Fruit fly (Drosophila melanogaster) whole organism, embryonic: Measurements from ENCODE around the gene Oatp33Eb.

ENCODE experiments used
- Antp ChIP-seq: fragments of 200-800 bp; sonication (Bioruptor generic); optimal IDR thresholded peaks from 3 replicates; lab custom pipeline; 2016; ENCODE audit warnings: missing biosample characterization, missing genetic modification characterization
- CG10366 ChIP-seq: fragments of 200-800 bp; sonication (Bioruptor generic); IDR thresholded peaks from 2 replicates; pipeline ENCODE4 v1.3.6; 2022; ENCODE audit warnings: missing biosample characterization, missing genetic modification characterization
- CG11398 ChIP-seq: fragments of 200-800 bp; sonication (Bioruptor generic); optimal IDR thresholded peaks from 2 replicates; lab custom pipeline; 2016; ENCODE audit warnings: missing biosample characterization, missing genetic modification characterization
- CG11504 ChIP-seq: fragments of 200-800 bp; sonication (Bioruptor generic); optimal IDR thresholded peaks from 3 replicates; lab custom pipeline; 2019; ENCODE audit warnings: missing biosample characterization, mild to moderate bottlenecking, missing genetic modification characterization, moderate library complexity
- CG12155 ChIP-seq: fragments of 200-800 bp; sonication (Bioruptor generic); optimal IDR thresholded peaks from 3 replicates; lab custom pipeline; 2016; ENCODE audit warnings: missing biosample characterization, missing genetic modification characterization
- CG12219 ChIP-seq: fragments of 200-800 bp; sonication (Bioruptor generic); optimal IDR thresholded peaks from 3 replicates; lab custom pipeline; 2018; ENCODE audit warnings: missing biosample characterization, mild to moderate bottlenecking, missing genetic modification characterization
- CG13123 ChIP-seq: fragments of 200-800 bp; sonication (Bioruptor generic); optimal IDR thresholded peaks from 2 replicates; lab custom pipeline; 2016; ENCODE audit warnings: missing biosample characterization, missing genetic modification characterization
- CG14050 ChIP-seq: fragments of 200-800 bp; sonication (Bioruptor generic); IDR thresholded peaks from 3 replicates; pipeline ENCODE4 v1.3.6; 2022; ENCODE audit warnings: missing biosample characterization, missing genetic modification characterization
- CG15269 ChIP-seq: fragments of 200-800 bp; sonication (Bioruptor generic); optimal IDR thresholded peaks from 2 replicates; lab custom pipeline; 2018; ENCODE audit warnings: missing biosample characterization, mild to moderate bottlenecking, missing genetic modification characterization, moderate library complexity
- CG15601 ChIP-seq: fragments of 200-800 bp; sonication (Bioruptor generic); optimal IDR thresholded peaks from 3 replicates; lab custom pipeline; 2019; ENCODE audit warnings: missing biosample characterization, mild to moderate bottlenecking, missing genetic modification characterization, moderate library complexity
- CG2202 ChIP-seq: fragments of 200-800 bp; sonication (Bioruptor generic); optimal IDR thresholded peaks from 2 replicates; lab custom pipeline; 2018; ENCODE audit warnings: missing biosample characterization, mild to moderate bottlenecking, missing genetic modification characterization
- CG2875 ChIP-seq: fragments of 200-800 bp; sonication (Bioruptor generic); optimal IDR thresholded peaks from 2 replicates; lab custom pipeline; 2017; ENCODE audit warnings: missing biosample characterization, mild to moderate bottlenecking, missing genetic modification characterization, missing genetic modification reagents
- CG2889 ChIP-seq: fragments of 200-800 bp; sonication (Bioruptor generic); IDR thresholded peaks from 3 replicates; pipeline ENCODE4 v1.3.6; 2022; ENCODE audit warnings: missing biosample characterization, missing genetic modification characterization
- CG3847 ChIP-seq: fragments of 200-800 bp; sonication (Bioruptor generic); IDR thresholded peaks from 2 replicates; pipeline ENCODE4 v1.3.6; 2022; ENCODE audit warnings: missing biosample characterization, missing genetic modification characterization
- CG4328 ChIP-seq: fragments of 200-800 bp; sonication (Bioruptor generic); optimal IDR thresholded peaks from 3 replicates; lab custom pipeline; 2017; ENCODE audit warnings: missing biosample characterization, missing genetic modification reagents, missing genetic modification characterization
- CG6813 ChIP-seq: fragments of 200-800 bp; sonication (Bioruptor generic); optimal IDR thresholded peaks from 2 replicates; lab custom pipeline; 2017; ENCODE audit warnings: missing biosample characterization, missing genetic modification characterization, mild to moderate bottlenecking, moderate library complexity, missing genetic modification reagents
- CG6854 ChIP-seq: fragments of 200-800 bp; sonication (Bioruptor generic); optimal IDR thresholded peaks from 3 replicates; lab custom pipeline; 2017; ENCODE audit warnings: missing biosample characterization, mild to moderate bottlenecking, missing genetic modification characterization
- CG7271 ChIP-seq: fragments of 200-800 bp; sonication (Bioruptor generic); optimal IDR thresholded peaks from 2 replicates; lab custom pipeline; 2018; ENCODE audit warnings: missing biosample characterization, mild to moderate bottlenecking, missing genetic modification characterization, moderate library complexity
- CG7372 ChIP-seq: fragments of 200-800 bp; sonication (Bioruptor generic); IDR thresholded peaks from 2 replicates; pipeline ENCODE4 v1.3.6; 2022; ENCODE audit warnings: missing biosample characterization, missing genetic modification characterization
- CG8290 ChIP-seq, 3 experiments: fragments of 200-800 bp; sonication (Bioruptor generic); optimal IDR thresholded peaks; 2 replicates each; lab custom pipeline; 2016 to 2019; ENCODE audit warnings: missing biosample characterization in 3 of 3, missing genetic modification characterization in 3 of 3, mild to moderate bottlenecking in 2 of 3, moderate library complexity in 1 of 3
- Dad ChIP-seq: fragments of 200-800 bp; sonication (Bioruptor generic); optimal IDR thresholded peaks from 3 replicates; lab custom pipeline; 2016; ENCODE audit warnings: missing biosample characterization, missing genetic modification characterization
- H15 ChIP-seq: fragments of 200-800 bp; sonication (Bioruptor generic); IDR thresholded peaks from 3 replicates; pipeline ENCODE4 v1.3.6; 2022; ENCODE audit warnings: missing biosample characterization, missing genetic modification characterization
- HmgD ChIP-seq: fragments of 200-800 bp; sonication (Bioruptor generic); optimal IDR thresholded peaks from 3 replicates; lab custom pipeline; 2016; ENCODE audit warnings: missing biosample characterization, missing genetic modification characterization
- Hmr ChIP-seq: fragments of 200-800 bp; sonication (Bioruptor generic); optimal IDR thresholded peaks from 3 replicates; lab custom pipeline; 2017; ENCODE audit warnings: mild to moderate bottlenecking, missing biosample characterization, missing genetic modification reagents, missing genetic modification characterization
- Meics ChIP-seq: fragments of 200-800 bp; sonication (Bioruptor generic); optimal IDR thresholded peaks from 2 replicates; lab custom pipeline; 2017; ENCODE audit warnings: missing biosample characterization, mild to moderate bottlenecking, missing genetic modification characterization
- Myb ChIP-seq: fragments of 200-800 bp; sonication (Bioruptor generic); optimal IDR thresholded peaks from 2 replicates; lab custom pipeline; 2016; ENCODE audit warnings: missing biosample characterization, missing genetic modification characterization
- NC2β ChIP-seq: fragments of 200-800 bp; sonication (Bioruptor generic); optimal IDR thresholded peaks from 2 replicates; lab custom pipeline; 2016; ENCODE audit warnings: missing biosample characterization, missing genetic modification characterization
- Ravus ChIP-seq: fragments of 200-800 bp; sonication (Bioruptor generic); IDR thresholded peaks from 2 replicates; pipeline ENCODE4 v1.3.6; 2022; ENCODE audit warnings: missing biosample characterization, missing genetic modification characterization
- Six4 ChIP-seq: fragments of 200-800 bp; sonication (Bioruptor generic); optimal IDR thresholded peaks from 2 replicates; lab custom pipeline; 2016; ENCODE audit warnings: missing biosample characterization, missing genetic modification characterization
- Sox100B ChIP-seq: fragments of 200-800 bp; sonication (Bioruptor generic); optimal IDR thresholded peaks from 3 replicates; lab custom pipeline; 2018; ENCODE audit warnings: missing biosample characterization, mild to moderate bottlenecking, missing genetic modification characterization
- Stat92E ChIP-seq, 3 experiments: fragments of >200 bp in 2 of 3; fragments of 200-800 bp in 1 of 3; sonication (Bioruptor generic) in 1 of 3; optimal IDR thresholded peaks; 2 replicates each; lab custom pipeline; 2017 to 2019; ENCODE audit warnings: missing biosample characterization in 3 of 3, missing genetic modification characterization in 3 of 3, mild to moderate bottlenecking in 1 of 3, moderate library complexity in 1 of 3
- Taf1 ChIP-seq: fragments of 200-800 bp; sonication (Bioruptor generic); IDR thresholded peaks from 2 replicates; pipeline ENCODE4 v1.3.6; 2022; ENCODE audit warnings: missing biosample characterization, missing genetic modification characterization
- Trl ChIP-seq, 3 experiments: fragments of >200 bp in 2 of 3; fragments of 200-800 bp in 1 of 3; sonication (Bioruptor generic) in 1 of 3; optimal IDR thresholded peaks; 2 replicates in 1 of 3; 3 replicates in 2 of 3; lab custom pipeline; 2016 to 2017; ENCODE audit warnings: missing biosample characterization in 1 of 3, missing genetic modification characterization in 1 of 3
- bigmax ChIP-seq: fragments of 200-800 bp; sonication (Bioruptor generic); optimal IDR thresholded peaks from 2 replicates; lab custom pipeline; 2018; ENCODE audit warnings: missing biosample characterization, mild to moderate bottlenecking, missing genetic modification characterization
- cad ChIP-seq: fragments of >200 bp; optimal IDR thresholded peaks from 2 replicates; lab custom pipeline; 2017; ENCODE audit warnings: missing biosample characterization, missing genetic modification characterization
- cg ChIP-seq: fragments of 200-800 bp; sonication (Bioruptor generic); optimal IDR thresholded peaks from 3 replicates; lab custom pipeline; 2019; ENCODE audit warnings: missing biosample characterization, mild to moderate bottlenecking, missing genetic modification characterization, moderate library complexity
- chif ChIP-seq, 2 experiments: fragments of 200-800 bp; sonication (Bioruptor generic); optimal IDR thresholded peaks; 3 replicates each; lab custom pipeline; 2016; ENCODE audit warnings: missing biosample characterization in 2 of 2, missing genetic modification characterization in 2 of 2
- dmrt99B ChIP-seq: fragments of 200-800 bp; sonication (Bioruptor generic); optimal IDR thresholded peaks from 2 replicates; lab custom pipeline; 2018; ENCODE audit warnings: missing biosample characterization, mild to moderate bottlenecking, missing genetic modification characterization, moderate library complexity
- gcm ChIP-seq: fragments of 200-800 bp; sonication (Bioruptor generic); optimal IDR thresholded peaks from 2 replicates; lab custom pipeline; 2019; ENCODE audit warnings: missing biosample characterization, mild to moderate bottlenecking, missing genetic modification characterization, moderate library complexity
- grau ChIP-seq: fragments of 200-800 bp; optimal IDR thresholded peaks from 3 replicates; lab custom pipeline; 2019; ENCODE audit warnings: missing biosample characterization, mild to moderate bottlenecking, missing genetic modification characterization, moderate library complexity
- her ChIP-seq: fragments of 200-800 bp; sonication (Bioruptor generic); optimal IDR thresholded peaks from 2 replicates; lab custom pipeline; 2016; ENCODE audit warnings: missing biosample characterization, missing genetic modification characterization
- ken ChIP-seq: fragments of 200-800 bp; sonication (Bioruptor generic); IDR thresholded peaks from 3 replicates; pipeline ENCODE4 v1.3.6; 2022; ENCODE audit warnings: missing biosample characterization, missing genetic modification characterization
- klu ChIP-seq: fragments of 200-800 bp; sonication (Bioruptor generic); IDR thresholded peaks from 2 replicates; pipeline ENCODE4 v1.3.6; 2022; ENCODE audit warnings: missing biosample characterization, missing genetic modification characterization
- lab ChIP-seq: fragments of 200-800 bp; sonication (Bioruptor generic); optimal IDR thresholded peaks from 3 replicates; lab custom pipeline; 2017; ENCODE audit warnings: missing biosample characterization, missing genetic modification characterization, mild to moderate bottlenecking, moderate library complexity, missing genetic modification reagents
- lola ChIP-seq, 3 experiments: fragments of >200 bp in 2 of 3; fragments of 200-800 bp in 1 of 3; sonication (Bioruptor generic) in 1 of 3; optimal IDR thresholded peaks; 2 replicates each; lab custom pipeline; 2017 to 2019; ENCODE audit warnings: missing biosample characterization in 3 of 3, missing genetic modification characterization in 3 of 3, mild to moderate bottlenecking in 1 of 3, moderate library complexity in 1 of 3
- maf-S ChIP-seq: fragments of 200-800 bp; sonication (Bioruptor generic); optimal IDR thresholded peaks from 2 replicates; lab custom pipeline; 2016; ENCODE audit warnings: missing biosample characterization, missing genetic modification characterization
- otp ChIP-seq: fragments of 200-800 bp; sonication (Bioruptor generic); IDR thresholded peaks from 3 replicates; pipeline ENCODE4, ENCODE4 v1.3.6; 2022; ENCODE audit warnings: missing biosample characterization, missing genetic modification characterization
- sens ChIP-seq: fragments of 200-800 bp; sonication (Bioruptor generic); peaks from one replicate; lab custom pipeline; 2016; ENCODE audit warnings: missing biosample characterization, missing genetic modification characterization
- stwl ChIP-seq: fragments of 200-800 bp; sonication (Bioruptor generic); optimal IDR thresholded peaks from 3 replicates; lab custom pipeline; 2018; ENCODE audit warnings: missing biosample characterization, mild to moderate bottlenecking, missing genetic modification characterization, moderate library complexity
- zf30C ChIP-seq: fragments of 200-800 bp; sonication (Bioruptor generic); optimal IDR thresholded peaks from 3 replicates; lab custom pipeline; 2018; ENCODE audit warnings: missing biosample characterization, mild to moderate bottlenecking, missing genetic modification characterization
- zfh1 ChIP-seq: fragments of 200-800 bp; sonication (Bioruptor generic); IDR thresholded peaks from 3 replicates; pipeline ENCODE4 v1.3.6; 2022; ENCODE audit warnings: missing biosample characterization, missing genetic modification characterization

Oatp33Eb gene

dm6 chr2L:12457201-12457600, 8.9 kb downstream of the Oatp33Eb start (continued):
- no peak for TF ChIP-seq CG7271
- TF ChIP-seq grau, result no peak
- peak; percentile 22 for TF ChIP-seq lab (GFP tag; lab: Kevin White, UChicago)
- TF ChIP-seq ken, result no peak
- TF ChIP-seq CG4328 (GFP tag; lab: Kevin White, UChicago), result peak; percentile 8
- peak in 1 of 3 experiments; percentile 43 for TF ChIP-seq lola (GFP tag; optimal IDR thresholded peaks at IDR 0.05; lab: Kevin White, UChicago)
- TF ChIP-seq CG15269 (tag; lab: Kevin White, UChicago), result no peak
- TF ChIP-seq otp (GFP tag; lab: Robert Waterston, UW), result no peak
- no peak for TF ChIP-seq CG11398
- peak; percentile 97 for TF ChIP-seq cg (GFP tag; lab: Kevin White, UChicago)
- no peak for TF ChIP-seq her (GFP tag; lab: Kevin White, UChicago)
- no peak for TF ChIP-seq CG11504 (tag; lab: Kevin White, UChicago)
- no peak for TF ChIP-seq Meics
- no peak for TF ChIP-seq CG14050 (GFP tag; lab: Robert Waterston, UW)
- TF ChIP-seq CG3847 (GFP tag; lab: Robert Waterston, UW), result no peak
- TF ChIP-seq CG2202, result peak; percentile 18
- no peak for TF ChIP-seq CG6854 (GFP tag; lab: Kevin White, UChicago)
- TF ChIP-seq Hmr (GFP tag; lab: Kevin White, UChicago), result peak; percentile 20
- TF ChIP-seq CG12219 (GFP tag; lab: Kevin White, UChicago), result peak; percentile 28
- TF ChIP-seq CG8290 (GFP tag; optimal IDR thresholded peaks at IDR 0.05; lab: Kevin White, UChicago), result no peak
- TF ChIP-seq CG8290 (tag; optimal IDR thresholded peaks at IDR 0.05; lab: Kevin White, UChicago), result peak in 1 of 2 experiments; percentile 38
- TF ChIP-seq CG7372 (GFP tag; lab: Robert Waterston, UW), result no peak
- peak; percentile 23 for TF ChIP-seq gcm
- TF ChIP-seq CG10366 (GFP tag; lab: Robert Waterston, UW), result no peak
- TF ChIP-seq dmrt99B, result no peak
- no peak for TF ChIP-seq Stat92E (GFP tag; optimal IDR thresholded peaks at IDR 0.05; lab: Kevin White, UChicago)
- TF ChIP-seq CG2889, result no peak
- peak; percentile 2 for TF ChIP-seq CG15601 (tag; lab: Kevin White, UChicago)
- peak; percentile 25 for TF ChIP-seq stwl (tag; lab: Kevin White, UChicago)

dm6 chr2L:12457715-12458114, 9.4 kb downstream of the Oatp33Eb start:
- TF ChIP-seq Myb (GFP tag; lab: Kevin White, UChicago) (peak; percentile 1), HmgD (peak; percentile 9), zf30C (GFP tag; lab: Kevin White, UChicago) (no peak), Dad (GFP tag; lab: Kevin White, UChicago) (no peak), Sox100B (GFP tag; lab: Kevin White, UChicago) (no peak), CG13123 (no peak), Six4 (GFP tag; lab: Kevin White, UChicago) (no peak), klu (GFP tag; lab: Robert Waterston, UW) (0 out of 2 replicates have a peak, but pooled peaks have one; percentile 21), CG12155 (GFP tag; lab: Kevin White, UChicago) (no peak), CG2875 (GFP tag; lab: Kevin White, UChicago) (no peak), maf-S (GFP tag; lab: Kevin White, UChicago) (no peak), cad (GFP tag; lab: Kevin White, UChicago) (no peak), H15 (GFP tag; lab: Robert Waterston, UW) (peak; percentile 33; the same call in 1 of the 3 replicates), sens (GFP tag; lab: Kevin White, UChicago) (peak; percentile 32), bigmax (GFP tag; lab: Kevin White, UChicago) (no peak), Taf1 (no peak), CG6813 (GFP tag; lab: Kevin White, UChicago) (no peak), zfh1 (peak; percentile 19; the same call in 1 of the 3 replicates), NC2β (GFP tag; lab: Kevin White, UChicago) (no peak), chif (GFP tag; optimal IDR thresholded peaks at IDR 0.05; lab: Kevin White, UChicago) (peak in 1 of 2 experiments; percentile 1), Antp (GFP tag; lab: Kevin White, UChicago) (no peak), Ravus (GFP tag; lab: Robert Waterston, UW) (no peak), Trl (optimal IDR thresholded peaks at IDR 0.05; lab: Kevin White, UChicago) (no peak), Trl (GFP tag; optimal IDR thresholded peaks at IDR 0.05; lab: Kevin White, UChicago) (no peak)
